Worm (Caenorhabditis elegans) whole organism, midembryonic: Measurements from ENCODE around the gene srab-4.

ENCODE experiments used
- T22C8.4 ChIP-seq: fragments of 200-800 bp; sonication (Bioruptor generic); IDR thresholded peaks from 2 replicates; pipeline ENCODE4 v1.3.6; 2022; ENCODE audit warnings: missing genetic modification characterization, missing compliant biosample characterization
- cog-1 ChIP-seq: sonication (generic microtip); optimal IDR thresholded peaks from 2 replicates; lab custom pipeline; 2016; ENCODE audit warnings: missing genetic modification characterization, missing compliant biosample characterization
- flt-1 ChIP-seq: fragments of 200-800 bp; sonication (Bioruptor generic); IDR thresholded peaks from 2 replicates; pipeline ENCODE4 v1.3.6; 2022; ENCODE audit warnings: missing genetic modification characterization, missing compliant biosample characterization
- klf-2 ChIP-seq: fragments of 200-800 bp; sonication (Bioruptor generic); conservative IDR thresholded peaks from 2 replicates; pipeline ENCODE4 v1.3.6; 2022; ENCODE audit warnings: missing genetic modification reagents, missing genetic modification characterization, missing compliant biosample characterization
- med-1 ChIP-seq: sonication (generic microtip); optimal IDR thresholded peaks from 2 replicates; lab custom pipeline; 2017; ENCODE audit warnings: missing genetic modification characterization, mild to moderate bottlenecking, missing compliant biosample characterization, antibody characterized with exemption, missing genetic modification reagents; ENCODE audit not compliant: insufficient read depth
- ref-1 ChIP-seq: fragments of 200-800 bp; sonication (Bioruptor generic); conservative IDR thresholded peaks from 2 replicates; pipeline ENCODE4 v1.3.6; 2022; ENCODE audit warnings: missing genetic modification reagents, missing genetic modification characterization, missing compliant biosample characterization
- tab-1 ChIP-seq: fragments of 200-800 bp; sonication (Bioruptor generic); IDR thresholded peaks from 2 replicates; pipeline ENCODE4 v1.3.6; 2022; ENCODE audit warnings: missing genetic modification characterization, missing compliant biosample characterization
- ztf-23 ChIP-seq: fragments of 200-800 bp; sonication (Bioruptor generic); IDR thresholded peaks from 2 replicates; pipeline ENCODE4 v1.3.6; 2022; ENCODE audit warnings: missing genetic modification reagents, missing genetic modification characterization, missing compliant biosample characterization
- ztf-29 ChIP-seq: fragments of 200-800 bp; sonication (Bioruptor generic); IDR thresholded peaks from 2 replicates; pipeline ENCODE4 v1.3.6; 2022; ENCODE audit warnings: missing genetic modification reagents, missing genetic modification characterization, missing compliant biosample characterization

srab-4 gene

ce11 chrV:7053100-7053499, 49.1 kb downstream of the srab-4 start, which contains the start of gene txt-17:
TSS of gene txt-17 (minus strand) at chrV:7053200.
- TF ChIP-seq klf-2 (no peak), ref-1 (GFP tag; lab: Robert Waterston, UW) (no peak), ztf-23 (no peak), tab-1 (no peak), ztf-29 (GFP tag; lab: Robert Waterston, UW) (no peak), med-1 (GFP tag; lab: Kevin White, UChicago) (no peak), cog-1 (tag; lab: Kevin White, UChicago) (no peak), flt-1 (GFP tag; lab: Robert Waterston, UW) (no peak), T22C8.4 (GFP tag; lab: Robert Waterston, UW) (no peak)

- no peak for TF ChIP-seq T22C8.4 (GFP tag; lab: Robert Waterston, UW)
- TF ChIP-seq tab-1: no peak
- no peak for TF ChIP-seq med-1 (GFP tag; lab: Kevin White, UChicago)
- TF ChIP-seq cog-1 (tag; lab: Kevin White, UChicago): no peak
- TF ChIP-seq ztf-29 (GFP tag; lab: Robert Waterston, UW): no peak
- TF ChIP-seq ztf-23: no peak
- no peak for TF ChIP-seq ref-1 (GFP tag; lab: Robert Waterston, UW)
- TF ChIP-seq flt-1 (GFP tag; lab: Robert Waterston, UW): no peak
Measured at ce11 chrV:7054598-7054997, 50.6 kb downstream of the srab-4 start, which contains the start of gene spig-8. TSS of gene spig-8 (plus strand) at chrV:7054898.
